Worm (Caenorhabditis elegans): Measurements from ENCODE around the gene bcs-1.

Gene bcs-1

DNA sequence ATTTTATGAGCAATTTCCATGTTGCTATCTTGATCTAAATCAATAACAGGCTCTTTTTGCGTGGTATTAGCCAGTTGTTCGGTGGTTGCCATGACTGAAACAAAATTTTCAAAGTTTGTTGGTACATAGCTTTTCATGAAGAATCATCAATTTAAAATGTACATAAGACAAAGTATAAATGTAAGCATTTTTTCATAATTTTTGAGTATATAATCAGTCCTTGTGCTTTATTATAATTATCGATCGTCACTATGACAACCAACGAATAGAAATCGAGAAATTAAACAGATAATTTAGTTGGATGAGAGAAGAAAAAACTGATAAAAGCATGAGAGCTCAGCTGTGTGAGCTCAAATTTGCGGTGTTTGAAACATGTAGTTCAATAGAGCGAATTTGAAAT lies 51.0 kb downstream of the bcs-1 start, which contains the start of gene T22C8.3:
TSS of gene T22C8.3 (minus strand) at position 101 of the 400 bp plus-strand sequence.
- no peak for TF ChIP-seq F22D6.2 (tag; optimal IDR thresholded peaks at IDR 0.05)
- TF ChIP-seq tbx-9 (tag; optimal IDR thresholded peaks at IDR 0.05; ENCODE audit: borderline replicate concordance): no peak
- no peak for TF ChIP-seq cebp-2 (GFP tag; IDR thresholded peaks at IDR 0.05)
- no peak for TF ChIP-seq snpc-3.4 (tag; optimal IDR thresholded peaks at IDR 0.05)
- no peak for TF ChIP-seq ceh-40 (GFP tag; IDR thresholded peaks at IDR 0.05)

Measured in whole organism, young adult.